Fruit fly (Drosophila melanogaster): ENCODE data around the gene Cp15.

The Cp15 gene

dm6 chr3L:8728181-8728580 lies at the start of gene Cp15:
Gene Cp15 (plus strand): TSS chr3L:8728481.
- TF ChIP-seq CG17801 (GFP tag; optimal IDR thresholded peaks at IDR 0.05; ENCODE audit: partially characterized antibody) = no peak

DNA sequence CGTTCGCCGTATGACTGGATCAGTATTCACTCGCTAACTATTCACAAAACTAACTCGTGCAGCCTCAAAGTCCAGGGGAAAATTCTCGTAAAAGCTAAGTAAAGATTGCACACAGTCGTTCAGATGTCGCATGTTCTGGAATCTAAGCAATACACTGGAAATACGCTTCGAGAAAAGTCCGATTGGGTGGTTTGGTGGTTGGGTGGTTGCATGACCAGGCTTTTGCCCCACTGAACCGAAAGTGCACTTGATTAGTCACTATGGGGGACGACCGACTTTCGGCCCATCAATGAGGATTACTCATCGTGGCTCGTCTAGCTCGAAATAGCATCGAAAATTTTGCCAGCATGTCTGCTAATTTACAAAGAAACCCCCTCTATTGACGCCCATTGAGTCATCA lies 47.9 kb upstream of the Cp15 start:
- no peak for TF ChIP-seq CG17801 (GFP tag; optimal IDR thresholded peaks at IDR 0.05; ENCODE audit: partially characterized antibody)

- no peak for TF ChIP-seq CG17801 (GFP tag; optimal IDR thresholded peaks at IDR 0.05; ENCODE audit: partially characterized antibody)
Observed at dm6 chr3L:8681271-8681670, 47.0 kb upstream of the Cp15 start.

dm6 chr3L:8681896-8682550 lies 46.3 kb upstream of the Cp15 start:
- TF ChIP-seq CG17801 (GFP tag; optimal IDR thresholded peaks at IDR 0.05; ENCODE audit: partially characterized antibody) = no peak

DNA sequence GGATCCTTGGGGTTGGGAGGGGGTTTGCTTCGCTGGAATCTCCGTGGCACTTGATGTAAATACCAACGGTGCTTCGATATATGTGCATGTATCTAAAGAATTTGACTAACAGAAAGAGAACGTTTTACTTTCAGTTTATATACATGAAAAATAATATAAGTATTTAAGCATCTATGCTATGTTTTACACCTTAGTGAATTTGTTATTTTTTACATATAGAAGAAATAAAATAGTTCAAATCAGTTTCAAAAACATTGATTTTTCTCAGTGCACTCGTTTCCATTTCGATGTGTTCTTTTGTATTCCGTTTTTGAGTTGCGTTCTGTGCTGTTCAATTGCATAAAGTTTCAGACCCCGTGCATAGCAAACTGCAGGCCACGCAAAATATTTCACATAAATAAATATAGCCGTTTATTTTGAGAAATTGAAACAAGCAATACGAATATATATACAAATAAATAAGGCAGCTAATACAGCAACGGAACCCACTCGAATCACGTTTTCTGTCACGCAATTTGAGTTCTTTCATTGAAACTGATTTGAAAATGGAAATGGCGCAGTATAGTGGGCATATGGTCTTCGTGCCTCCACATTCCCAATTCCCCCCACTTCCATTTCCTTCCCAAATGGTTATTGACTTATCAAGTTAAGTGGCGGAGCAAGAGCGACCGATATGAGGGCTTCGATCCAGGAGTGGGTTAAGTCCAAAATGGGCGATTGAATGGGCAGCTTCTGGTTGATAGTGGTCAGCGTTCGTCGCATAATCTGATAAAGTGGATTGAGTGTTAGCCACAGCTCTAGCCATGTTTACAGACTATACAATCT lies 45.5 kb upstream of the Cp15 start:
- peak; percentile 43 for TF ChIP-seq CG17801 (GFP tag; optimal IDR thresholded peaks at IDR 0.05; ENCODE audit: partially characterized antibody)

DNA sequence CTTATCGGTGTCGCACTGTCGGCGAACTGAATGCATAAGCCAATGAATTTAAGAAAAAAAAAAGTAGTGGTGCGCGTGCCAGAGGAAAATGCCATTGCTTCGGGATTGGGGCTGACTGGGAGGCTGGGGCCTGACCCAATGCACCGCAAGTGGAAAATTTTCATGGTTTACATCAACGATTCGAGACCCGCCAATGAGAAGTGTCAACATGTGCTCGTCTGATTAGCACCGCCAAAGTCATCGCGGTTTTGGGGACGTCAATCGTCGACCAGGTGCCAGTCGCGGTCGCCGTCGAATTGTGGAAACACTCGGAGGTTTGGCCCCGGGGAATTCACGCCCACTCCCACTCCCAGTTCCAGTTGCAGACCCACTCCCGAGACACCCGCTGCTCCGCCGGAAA lies 44.5 kb upstream of the Cp15 start:
- TF ChIP-seq CG17801 (GFP tag; optimal IDR thresholded peaks at IDR 0.05; ENCODE audit: partially characterized antibody) = no peak

DNA sequence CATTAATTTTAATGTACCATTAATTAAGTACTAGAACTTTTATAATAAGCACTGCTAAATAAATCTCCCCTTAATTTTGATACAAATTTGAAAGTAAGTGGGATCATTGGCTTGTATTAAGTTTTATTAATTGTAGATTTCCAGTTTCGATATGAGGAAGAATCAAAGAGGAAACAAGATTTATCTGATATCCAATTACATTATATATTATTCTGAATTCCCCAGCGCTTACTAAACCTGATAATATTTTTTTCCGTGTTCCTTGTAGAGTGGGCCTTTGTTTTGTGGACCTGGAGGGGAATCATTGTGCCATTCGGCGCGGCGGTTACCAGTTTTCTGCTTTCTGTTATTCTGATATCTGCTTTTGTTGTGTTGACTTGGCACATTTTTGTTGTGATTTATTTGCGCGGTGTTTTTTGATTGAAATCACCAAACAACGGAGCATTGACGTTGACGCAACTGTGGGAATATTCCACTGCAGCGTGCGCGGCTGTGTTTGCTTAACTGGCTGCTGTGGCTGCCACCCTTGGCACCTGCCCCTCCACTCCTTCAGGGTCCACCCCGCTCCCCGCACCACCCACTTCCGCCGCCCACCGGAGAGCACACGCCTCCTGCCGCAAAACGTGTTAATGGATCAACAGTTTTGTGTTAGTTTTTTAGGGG lies 43.7 kb upstream of the Cp15 start:
- TF ChIP-seq CG17801 (GFP tag; optimal IDR thresholded peaks at IDR 0.05; ENCODE audit: partially characterized antibody) = no peak

DNA sequence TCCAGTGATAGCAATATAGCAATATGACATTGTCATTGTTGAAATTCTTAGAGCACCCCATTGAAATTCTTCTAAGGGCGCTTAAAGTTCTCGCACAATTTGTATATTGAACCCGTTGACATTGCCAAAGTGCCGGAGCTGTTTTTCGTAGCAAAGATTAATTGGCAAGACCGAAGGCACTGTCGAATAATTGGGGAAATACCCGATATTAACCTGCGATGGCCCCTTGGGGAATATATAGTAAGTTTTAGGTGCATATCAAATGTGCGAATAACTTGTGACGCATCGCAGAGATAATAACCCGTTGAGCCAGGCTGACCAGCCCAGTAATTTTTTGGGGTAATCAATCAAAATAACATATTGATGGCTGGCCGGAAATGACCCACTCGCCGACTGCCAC lies 41.6 kb upstream of the Cp15 start:
- TF ChIP-seq CG17801 (GFP tag; optimal IDR thresholded peaks at IDR 0.05; ENCODE audit: partially characterized antibody) = no peak

DNA sequence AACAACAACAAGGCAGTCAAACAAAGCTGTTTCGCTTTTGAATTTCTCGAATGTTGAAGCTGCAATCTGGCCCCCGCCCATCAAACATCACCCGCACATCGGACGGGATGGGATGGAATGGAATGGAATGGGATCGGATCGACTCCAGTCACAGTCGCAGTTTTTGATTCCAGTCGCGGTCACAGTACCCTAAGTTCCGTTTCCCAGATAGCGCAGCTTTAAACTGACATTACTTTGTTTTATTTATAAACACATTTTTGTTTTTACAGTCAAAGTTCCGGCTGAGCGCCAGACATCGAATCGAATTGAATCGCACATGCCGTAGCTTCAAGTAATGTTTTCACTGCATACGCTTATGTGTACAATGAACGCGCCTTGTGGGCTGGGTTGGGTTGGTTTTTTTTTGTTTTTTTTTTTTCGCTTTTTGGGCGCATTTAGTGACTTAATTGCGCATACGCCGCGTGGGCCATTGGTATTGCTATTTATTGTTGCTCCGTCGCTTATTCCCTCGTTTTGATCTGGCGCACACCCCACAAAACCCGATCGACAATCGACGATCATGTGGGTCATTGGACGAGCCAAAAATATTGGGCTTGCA lies 39.5 kb upstream of the Cp15 start:
- peak; percentile 30 for TF ChIP-seq CG17801 (GFP tag; optimal IDR thresholded peaks at IDR 0.05; ENCODE audit: partially characterized antibody)

DNA sequence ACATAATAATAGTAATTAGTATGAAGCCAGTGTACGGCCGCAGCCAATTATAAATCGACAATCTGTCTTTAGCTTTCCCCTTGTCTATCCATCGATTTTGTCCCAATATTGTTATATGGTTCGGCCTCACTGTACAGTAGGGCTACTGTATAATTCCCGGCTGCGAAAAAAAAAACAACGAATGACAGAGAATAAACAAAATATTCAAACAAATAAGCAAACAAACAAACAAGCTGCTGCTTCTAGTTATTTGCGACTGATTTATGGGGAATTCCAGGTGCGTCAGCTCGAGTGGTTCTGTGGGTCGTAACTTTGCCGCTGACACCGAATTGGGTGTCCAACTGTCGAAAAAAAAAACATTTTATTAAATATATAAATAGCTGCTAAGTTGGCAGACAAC lies 38.6 kb upstream of the Cp15 start:
- TF ChIP-seq CG17801 (GFP tag; optimal IDR thresholded peaks at IDR 0.05; ENCODE audit: partially characterized antibody) = no peak

dm6 chr3L:8690630-8691029 lies 37.7 kb upstream of the Cp15 start:
- no peak for TF ChIP-seq CG17801 (GFP tag; optimal IDR thresholded peaks at IDR 0.05; ENCODE audit: partially characterized antibody)

DNA sequence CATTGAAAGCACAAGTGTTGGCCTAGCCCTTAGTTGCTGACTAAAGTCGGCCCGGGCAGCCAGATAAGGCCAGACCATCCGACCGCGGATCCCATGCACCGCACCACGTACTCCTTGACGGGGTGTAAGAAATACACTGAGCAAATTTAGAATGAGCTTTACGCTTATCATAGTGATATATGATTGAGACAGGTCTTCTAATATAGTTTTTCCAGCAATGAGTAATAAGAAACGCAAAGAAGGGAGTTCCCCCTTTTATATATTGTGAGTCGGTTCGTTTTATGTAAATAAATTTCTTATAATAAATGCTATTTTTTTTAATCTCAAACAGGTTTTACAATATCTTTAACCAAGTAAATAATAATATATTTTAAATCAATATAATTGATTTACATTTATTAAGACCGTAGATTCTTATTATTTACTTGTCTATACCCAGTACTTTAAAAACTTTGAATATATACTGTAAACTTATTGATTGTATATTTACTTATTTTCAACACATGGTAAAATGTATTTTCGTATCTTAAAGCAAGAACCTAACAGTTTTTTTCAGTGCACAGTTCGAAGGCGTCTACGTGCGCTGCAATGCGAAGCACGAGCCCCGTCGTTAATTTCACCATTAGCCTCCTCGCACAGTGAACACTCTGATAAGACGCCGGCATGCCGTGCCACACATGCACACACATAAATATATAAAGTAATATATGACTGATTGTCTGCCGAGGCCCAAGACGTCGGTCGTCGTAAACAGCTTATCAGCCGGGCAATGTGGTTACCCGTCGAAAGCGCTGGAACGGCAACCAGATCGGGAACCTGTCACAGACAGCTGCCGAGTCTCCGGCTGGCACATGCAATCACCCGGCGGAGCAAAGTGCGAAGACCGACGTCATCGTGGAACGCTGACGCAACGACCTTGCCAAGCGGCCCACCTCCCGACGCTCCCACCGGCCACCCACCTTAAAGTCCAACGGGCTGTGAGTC lies 36.1 kb upstream of the Cp15 start:
- TF ChIP-seq CG17801 (GFP tag; optimal IDR thresholded peaks at IDR 0.05; ENCODE audit: partially characterized antibody) = peak; percentile 70

dm6 chr3L:8693558-8694502 lies 34.5 kb upstream of the Cp15 start:
- no peak for TF ChIP-seq CG17801 (GFP tag; optimal IDR thresholded peaks at IDR 0.05; ENCODE audit: partially characterized antibody)

Data from ovary, adult (tissue).